Fruit fly (Drosophila melanogaster) Kc167 (cell line): Measurements from ENCODE around the gene cv-c.

Source experiments
- Myc ChIP-seq: fragments of >200 bp; optimal IDR thresholded peaks from 2 replicates; lab custom pipeline; 2017; ENCODE audit warnings: missing external identifiers
- Sin3A ChIP-seq: fragments of >200 bp; optimal IDR thresholded peaks from 2 replicates; lab custom pipeline; 2018; ENCODE audit warnings: missing external identifiers
- h ChIP-seq: fragments of >200 bp; optimal IDR thresholded peaks from 3 replicates; lab custom pipeline; 2018; ENCODE audit warnings: missing external identifiers
- insv ChIP-seq: fragments of >200 bp; optimal IDR thresholded peaks from 3 replicates; lab custom pipeline; 2018; ENCODE audit warnings: missing external identifiers

DNA sequence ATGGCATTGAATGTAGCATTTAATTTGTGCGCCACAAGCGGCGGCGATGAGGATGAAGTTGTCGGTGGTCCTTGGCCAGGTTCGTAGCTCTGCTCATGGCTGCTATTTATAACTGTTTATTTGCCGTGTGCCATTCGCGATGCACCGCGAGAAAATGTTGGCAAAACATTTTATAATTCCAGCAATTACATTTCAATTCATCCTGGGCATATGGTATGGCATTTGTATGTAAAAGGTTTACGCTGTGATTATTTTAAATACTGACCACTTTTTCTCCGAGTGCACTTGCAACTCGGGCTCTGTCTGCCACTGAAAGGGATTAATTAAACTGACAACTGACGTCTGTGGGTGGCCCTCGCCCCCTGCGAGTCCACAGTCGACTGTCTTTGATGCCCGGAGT is 124.9 kb downstream of the cv-c start:
- TF ChIP-seq insv (lab: Kevin White, UChicago), result no peak
- TF ChIP-seq h (lab: Kevin White, UChicago), result no peak
- TF ChIP-seq Myc, result no peak
- no peak for TF ChIP-seq Sin3A (lab: Kevin White, UChicago)
